Worm (Caenorhabditis elegans): ENCODE measurements around the gene srx-28.

DNA sequence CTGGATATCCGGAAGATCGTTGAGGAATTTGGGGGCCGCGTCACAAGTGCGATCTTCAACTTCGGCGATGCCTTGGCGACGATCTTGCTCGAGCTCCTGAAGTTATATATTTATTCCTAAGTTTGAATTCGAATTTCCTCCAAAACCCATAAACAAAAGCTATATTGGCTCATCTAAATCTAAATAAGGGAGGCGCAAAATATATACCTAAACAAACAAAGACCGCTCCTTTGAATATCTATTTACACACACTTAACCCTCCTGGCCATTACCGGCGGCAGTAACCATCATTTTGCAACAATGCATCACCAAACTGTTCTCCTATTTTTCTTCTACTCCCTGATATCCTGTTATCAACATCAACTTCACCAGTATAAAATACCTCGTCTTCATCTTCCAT is 38.9 kb upstream of the srx-28 start, which contains the start of gene F54E2.2:
- TF ChIP-seq T22C8.4 (GFP tag; IDR thresholded peaks at IDR 0.05) (no peak), flt-1 (GFP tag; IDR thresholded peaks at IDR 0.05) (no peak), ztf-23 (GFP tag; IDR thresholded peaks at IDR 0.05) (no peak)

Measured in whole organism, midembryonic.